Worm (Caenorhabditis elegans) whole organism, L4 larva: ENCODE data around the gene Y32G9A.12.

Experiments
- D1046.2 ChIP-seq: fragments of 200-800 bp; sonication (Bioruptor generic); IDR thresholded peaks from 2 replicates; pipeline ENCODE4 v1.3.6; 2022; ENCODE audit warnings: missing genetic modification characterization, missing compliant biosample characterization
- F37D6.2 ChIP-seq: sonication (generic microtip); optimal IDR thresholded peaks from 2 replicates; lab custom pipeline; 2016; ENCODE audit warnings: mild to moderate bottlenecking, missing genetic modification characterization, missing compliant biosample characterization
- F44E2.7 ChIP-seq: fragments of 200-800 bp; sonication (Bioruptor generic); IDR thresholded peaks from 2 replicates; pipeline ENCODE4 v2.1.2; 2022; ENCODE audit warnings: missing genetic modification characterization, missing compliant biosample characterization
- F49E8.2 ChIP-seq: sonication (generic microtip); optimal IDR thresholded peaks from 2 replicates; lab custom pipeline; 2016; ENCODE audit warnings: missing compliant biosample characterization, mild to moderate bottlenecking, missing genetic modification characterization, borderline replicate concordance
- T20F7.1 ChIP-seq: fragments of 200-800 bp; sonication (Bioruptor generic); optimal IDR thresholded peaks from 2 replicates; lab custom pipeline; 2018; ENCODE audit warnings: mild to moderate bottlenecking, missing genetic modification characterization, missing compliant biosample characterization
- Y105C5A.15 ChIP-seq: fragments of 200-800 bp; sonication (Bioruptor generic); IDR thresholded peaks from 2 replicates; pipeline ENCODE4 v1.3.6; 2022; ENCODE audit warnings: missing genetic modification characterization, missing compliant biosample characterization
- Y75B8A.6 ChIP-seq: fragments of 200-800 bp; sonication (Bioruptor generic); IDR thresholded peaks from 2 replicates; pipeline ENCODE4 v1.3.6; 2022; ENCODE audit warnings: missing genetic modification reagents, missing genetic modification characterization, missing compliant biosample characterization
- ama-1 ChIP-seq: fragments of 150-350 bp; optimal IDR thresholded peaks from 2 replicates; lab custom pipeline; 2014; ENCODE audit warnings: inconsistent platforms, mixed read lengths
- ceh-20 ChIP-seq: fragments of 200-800 bp; sonication (Bioruptor generic); IDR thresholded peaks from 2 replicates; pipeline ENCODE4 v1.3.6; 2022; ENCODE audit warnings: missing genetic modification reagents, missing genetic modification characterization, missing compliant biosample characterization
- ceh-44 ChIP-seq: fragments of 200-800 bp; sonication (Bioruptor generic); IDR thresholded peaks from 2 replicates; pipeline ENCODE4 v1.3.6; 2022; ENCODE audit warnings: missing genetic modification reagents, missing genetic modification characterization, missing compliant biosample characterization
- ceh-82 ChIP-seq: sonication (generic microtip); optimal IDR thresholded peaks from 2 replicates; lab custom pipeline; 2017; ENCODE audit warnings: missing biosample characterization, missing genetic modification characterization
- ces-1 ChIP-seq: fragments of 150-350 bp; sonication (generic microtip); optimal IDR thresholded peaks from 4 replicates; lab custom pipeline; 2014; ENCODE audit warnings: missing biosample characterization, missing genetic modification reagents, missing genetic modification characterization
- daf-19 ChIP-seq: fragments of 200-800 bp; sonication (Bioruptor generic); conservative IDR thresholded peaks from 2 replicates; pipeline ENCODE4 v1.3.6; 2022; ENCODE audit warnings: missing genetic modification characterization, missing compliant biosample characterization
- daf-8 ChIP-seq: fragments of 200-800 bp; sonication (Bioruptor generic); IDR thresholded peaks from 2 replicates; pipeline ENCODE4 v1.3.6; 2022; ENCODE audit warnings: missing genetic modification characterization, missing compliant biosample characterization
- dmd-9 ChIP-seq: fragments of 200-800 bp; sonication (Bioruptor generic); IDR thresholded peaks from 2 replicates; pipeline ENCODE4 v1.3.6; 2022; ENCODE audit warnings: missing genetic modification reagents, missing genetic modification characterization, missing compliant biosample characterization
- dpl-1 ChIP-seq: fragments of 150-350 bp; optimal IDR thresholded peaks from 2 replicates; lab custom pipeline; 2014; ENCODE audit warnings: missing biosample characterization, missing genetic modification reagents, missing genetic modification characterization
- dve-1 ChIP-seq: sonication (generic microtip); optimal IDR thresholded peaks from 2 replicates; lab custom pipeline; 2017; ENCODE audit warnings: antibody characterized with exemption, mild to moderate bottlenecking, missing genetic modification characterization, missing compliant biosample characterization; ENCODE audit not compliant: insufficient read depth
- fkh-10 ChIP-seq: fragments of 150-350 bp; optimal IDR thresholded peaks from 2 replicates; lab custom pipeline; 2014; ENCODE audit warnings: missing biosample characterization, missing genetic modification reagents, missing genetic modification characterization
- fos-1 ChIP-seq: fragments of 150-350 bp; optimal IDR thresholded peaks from 2 replicates; lab custom pipeline; 2014; ENCODE audit warnings: missing biosample characterization, missing genetic modification characterization
- gei-8 ChIP-seq: fragments of 200-800 bp; sonication (Bioruptor generic); optimal IDR thresholded peaks from 2 replicates; lab custom pipeline; 2018; ENCODE audit warnings: mild to moderate bottlenecking, missing genetic modification characterization, missing compliant biosample characterization
- hlh-11 ChIP-seq: fragments of 200-800 bp; sonication (Bioruptor generic); optimal IDR thresholded peaks from 2 replicates; lab custom pipeline; 2018; ENCODE audit warnings: mild to moderate bottlenecking, missing genetic modification characterization, missing compliant biosample characterization
- hmg-1.1 ChIP-seq: fragments of 200-800 bp; sonication (Bioruptor generic); IDR thresholded peaks from 2 replicates; pipeline ENCODE4 v1.3.6; 2022; ENCODE audit warnings: missing genetic modification reagents, missing genetic modification characterization, missing compliant biosample characterization
- lim-7 ChIP-seq: fragments of 200-800 bp; sonication (Bioruptor generic); IDR thresholded peaks from 2 replicates; pipeline ENCODE4 v1.3.6; 2022; ENCODE audit warnings: missing genetic modification characterization, missing compliant biosample characterization
- lin-1 ChIP-seq: fragments of 200-800 bp; sonication (Bioruptor generic); IDR thresholded peaks from 2 replicates; pipeline ENCODE4 v1.3.6; 2022; ENCODE audit warnings: missing genetic modification reagents, missing genetic modification characterization, missing compliant biosample characterization
- lin-29 ChIP-seq: fragments of 200-800 bp; sonication (Bioruptor generic); IDR thresholded peaks from 2 replicates; pipeline ENCODE4 v1.3.6; 2022; ENCODE audit warnings: missing genetic modification reagents, missing genetic modification characterization, missing compliant biosample characterization
- lin-38 ChIP-seq: fragments of 200-800 bp; sonication (Bioruptor generic); IDR thresholded peaks from 2 replicates; pipeline ENCODE4 v1.3.6; 2022; ENCODE audit warnings: missing genetic modification reagents, missing genetic modification characterization, missing compliant biosample characterization
- madf-9 ChIP-seq: fragments of 200-800 bp; sonication (Bioruptor generic); conservative IDR thresholded peaks from 2 replicates; pipeline ENCODE4 v1.3.6; 2022; ENCODE audit warnings: missing genetic modification reagents, missing genetic modification characterization, missing compliant biosample characterization
- mep-1 ChIP-seq: fragments of 150-350 bp; sonication (generic microtip); optimal IDR thresholded peaks from 3 replicates; lab custom pipeline; 2014; ENCODE audit warnings: missing biosample characterization, missing genetic modification characterization
- mxl-3 ChIP-seq: fragments of 200-800 bp; sonication (Bioruptor generic); optimal IDR thresholded peaks from 2 replicates; lab custom pipeline; 2018; ENCODE audit warnings: mild to moderate bottlenecking, missing genetic modification characterization, missing compliant biosample characterization
- nhr-10 ChIP-seq: fragments of 150-350 bp; optimal IDR thresholded peaks from 2 replicates; lab custom pipeline; 2014; ENCODE audit warnings: missing biosample characterization, missing genetic modification characterization
- nhr-102 ChIP-seq: sonication (generic microtip); optimal IDR thresholded peaks from 2 replicates; lab custom pipeline; 2016; ENCODE audit warnings: mild to moderate bottlenecking, missing genetic modification characterization, moderate library complexity, missing compliant biosample characterization
- nhr-11 ChIP-seq: fragments of 150-350 bp; optimal IDR thresholded peaks from 2 replicates; lab custom pipeline; 2014; ENCODE audit warnings: missing biosample characterization, missing genetic modification characterization
- nhr-111 ChIP-seq: fragments of 200-800 bp; sonication (Bioruptor generic); optimal IDR thresholded peaks from 2 replicates; lab custom pipeline; 2018; ENCODE audit warnings: mild to moderate bottlenecking, missing genetic modification characterization, missing compliant biosample characterization
- nhr-237 ChIP-seq: sonication (generic microtip); optimal IDR thresholded peaks from 2 replicates; lab custom pipeline; 2017; ENCODE audit warnings: missing biosample characterization, missing genetic modification characterization
- nhr-28 ChIP-seq: fragments of 150-350 bp; optimal IDR thresholded peaks from 2 replicates; lab custom pipeline; 2014; ENCODE audit warnings: missing biosample characterization, missing genetic modification characterization
- nhr-42 ChIP-seq: fragments of 200-800 bp; sonication (Bioruptor generic); IDR thresholded peaks from 2 replicates; pipeline ENCODE4 v1.3.6; 2022; ENCODE audit warnings: missing genetic modification characterization, missing compliant biosample characterization
- pha-4 ChIP-seq, 2 experiments: fragments of 150-350 bp in 1 of 2; fragments of 200-800 bp in 1 of 2; sonication (Bioruptor generic) in 1 of 2; IDR thresholded peaks in 1 of 2; optimal IDR thresholded peaks in 1 of 2; 2 replicates each; pipeline versions ENCODE4 v1.3.6 to Lab custom; 2014 to 2022; ENCODE audit warnings: missing genetic modification characterization in 2 of 2, missing genetic modification reagents in 2 of 2, missing biosample characterization in 1 of 2, missing compliant biosample characterization in 1 of 2
- php-3 ChIP-seq: fragments of 200-800 bp; sonication (Bioruptor generic); IDR thresholded peaks from 2 replicates; pipeline ENCODE4 v1.3.6; 2022; ENCODE audit warnings: missing genetic modification reagents, missing genetic modification characterization, missing compliant biosample characterization
- saeg-2 ChIP-seq: fragments of 200-800 bp; sonication (Bioruptor generic); IDR thresholded peaks from 2 replicates; pipeline ENCODE4 v1.3.6; 2022; ENCODE audit warnings: missing genetic modification reagents, missing genetic modification characterization, missing compliant biosample characterization
- sdz-12 ChIP-seq: fragments of 200-800 bp; sonication (Bioruptor generic); optimal IDR thresholded peaks from 2 replicates; lab custom pipeline; 2018; ENCODE audit warnings: mild to moderate bottlenecking, missing genetic modification characterization, missing compliant biosample characterization
- skn-1 ChIP-seq: fragments of 150-350 bp; optimal IDR thresholded peaks from 2 replicates; lab custom pipeline; 2014; ENCODE audit warnings: missing biosample characterization, missing genetic modification characterization
- snpc-4 ChIP-seq: fragments of 150-350 bp; optimal IDR thresholded peaks from 2 replicates; lab custom pipeline; 2014; ENCODE audit warnings: missing biosample characterization, missing genetic modification characterization
- spr-3 ChIP-seq: fragments of 200-800 bp; sonication (Bioruptor generic); optimal IDR thresholded peaks from 2 replicates; lab custom pipeline; 2018; ENCODE audit warnings: mild to moderate bottlenecking, missing genetic modification characterization, missing compliant biosample characterization
- tag-97 ChIP-seq: fragments of 200-800 bp; sonication (Bioruptor generic); IDR thresholded peaks from 2 replicates; pipeline ENCODE4 v1.3.6; 2022; ENCODE audit warnings: missing genetic modification characterization, missing compliant biosample characterization
- vab-7 ChIP-seq: fragments of 200-800 bp; sonication (Bioruptor generic); IDR thresholded peaks from 2 replicates; pipeline ENCODE4 v1.3.6; 2022; ENCODE audit warnings: missing genetic modification reagents, missing genetic modification characterization, missing compliant biosample characterization
- zfp-2 ChIP-seq: sonication (generic microtip); optimal IDR thresholded peaks from 2 replicates; lab custom pipeline; 2016; ENCODE audit warnings: mild to moderate bottlenecking, missing genetic modification characterization, missing compliant biosample characterization
- zfp-3 ChIP-seq: fragments of 200-800 bp; sonication (Bioruptor generic); conservative IDR thresholded peaks from 2 replicates; pipeline ENCODE4 v1.3.6; 2022; ENCODE audit warnings: missing genetic modification reagents, missing genetic modification characterization, missing compliant biosample characterization
- zip-11 ChIP-seq: fragments of 200-800 bp; sonication (Bioruptor generic); IDR thresholded peaks from 2 replicates; pipeline ENCODE4 v1.3.6; 2022; ENCODE audit warnings: missing genetic modification characterization, missing compliant biosample characterization
- zip-2 ChIP-seq: fragments of 150-350 bp; optimal IDR thresholded peaks from 2 replicates; lab custom pipeline; 2014; ENCODE audit warnings: missing biosample characterization, missing genetic modification characterization
- ztf-11 ChIP-seq: fragments of 150-350 bp; optimal IDR thresholded peaks from 2 replicates; lab custom pipeline; 2014; ENCODE audit warnings: missing biosample characterization, missing genetic modification characterization
- ztf-7 ChIP-seq: fragments of 150-350 bp; optimal IDR thresholded peaks from 2 replicates; lab custom pipeline; 2014; ENCODE audit warnings: missing biosample characterization, missing genetic modification characterization

Y32G9A.12 gene

DNA sequence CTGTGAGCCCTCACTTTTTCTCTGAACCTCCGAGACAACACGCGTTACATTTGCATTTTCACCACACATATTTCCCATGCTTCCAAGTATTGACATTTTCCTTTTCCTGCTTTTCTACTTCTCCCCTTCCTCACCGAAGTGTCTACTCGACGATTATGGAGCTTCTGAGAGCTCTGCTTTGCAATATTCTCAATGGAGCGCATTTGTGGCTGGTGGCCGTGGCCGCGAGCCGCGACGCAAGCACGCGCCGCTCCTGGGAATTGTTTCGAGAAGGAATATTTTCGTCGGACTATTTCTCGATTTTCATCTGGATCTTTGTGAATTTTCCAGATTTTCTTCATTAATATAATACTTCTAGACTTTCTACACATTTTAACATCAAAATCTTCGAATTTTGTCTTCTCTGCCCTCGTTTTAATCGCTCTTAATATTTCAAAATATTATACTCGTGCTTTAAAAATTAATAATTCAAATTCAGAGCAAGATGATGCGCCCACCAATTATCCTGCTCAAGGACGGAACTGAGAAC, 48.2 kb downstream of the Y32G9A.12 start, which contains the start of the genes T10B5.4 and cct-7 (continued):
- TF ChIP-seq php-3 (GFP tag; lab: Robert Waterston, UW) (0 out of 2 replicates have a peak, but pooled peaks have one; percentile 45), F49E8.2 (tag; lab: Kevin White, UChicago) (peak; percentile 61), fos-1 (no peak), T20F7.1 (peak; percentile 80), hmg-1.1 (GFP tag; lab: Robert Waterston, UW) (peak; percentile 89), nhr-28 (tag; lab: Kevin White, UChicago) (peak; percentile 66), mep-1 (peak; percentile 93), Y105C5A.15 (GFP tag; lab: Robert Waterston, UW) (no peak), lin-38 (GFP tag; lab: Robert Waterston, UW) (peak; percentile 97), dmd-9 (GFP tag; lab: Robert Waterston, UW) (no peak), nhr-10 (tag; lab: Kevin White, UChicago) (no peak), lin-1 (GFP tag; lab: Robert Waterston, UW) (0 out of 2 replicates have a peak, but pooled peaks have one; percentile 22), lin-29 (GFP tag; lab: Robert Waterston, UW) (no peak), dve-1 (peak; percentile 90), sdz-12 (GFP tag; lab: Kevin White, UChicago) (no peak), spr-3 (no peak), zfp-2 (tag; lab: Kevin White, UChicago) (peak; percentile 28), ama-1 (no peak), nhr-11 (tag; lab: Kevin White, UChicago) (peak; percentile 92), dpl-1 (peak; percentile 82), vab-7 (GFP tag; lab: Robert Waterston, UW) (peak; percentile 89), skn-1 (tag; lab: Kevin White, UChicago) (no peak), hlh-11 (tag; lab: Kevin White, UChicago) (peak; percentile 80), ceh-44 (GFP tag; lab: Robert Waterston, UW) (peak; percentile 60; the same call in 1 of the 2 replicates), snpc-4 (tag; lab: Kevin White, UChicago) (peak; percentile 9), nhr-111 (GFP tag; lab: Kevin White, UChicago) (no peak), tag-97 (GFP tag; lab: Robert Waterston, UW) (no peak), ceh-20 (GFP tag; lab: Robert Waterston, UW) (peak; percentile 70; the same call in 1 of the 2 replicates), gei-8 (no peak), nhr-102 (tag; lab: Kevin White, UChicago) (peak; percentile 22), daf-19 (GFP tag; lab: Robert Waterston, UW) (no peak), pha-4 (GFP tag; IDR thresholded peaks at IDR 0.05; lab: Robert Waterston, UW) (0 out of 2 replicates have a peak, but pooled peaks have one; percentile 22), pha-4 (tag; optimal IDR thresholded peaks at IDR 0.05; lab: Kevin White, UChicago) (no peak), zip-11 (GFP tag; lab: Robert Waterston, UW) (no peak), Y75B8A.6 (no peak), lim-7 (GFP tag; lab: Robert Waterston, UW) (peak; percentile 34; the same call in 1 of the 2 replicates), ztf-11 (no peak), ceh-82 (tag; lab: Kevin White, UChicago) (no peak), F44E2.7 (GFP tag; lab: Robert Waterston, UW) (no peak), mxl-3 (GFP tag; lab: Kevin White, UChicago) (peak; percentile 84), F37D6.2 (tag; lab: Kevin White, UChicago) (peak; percentile 89), ztf-7 (tag; lab: Kevin White, UChicago) (no peak), nhr-237 (tag; lab: Kevin White, UChicago) (peak; percentile 36), zip-2 (tag; lab: Kevin White, UChicago) (no peak), nhr-42 (GFP tag; lab: Robert Waterston, UW) (no peak), ces-1 (no peak), daf-8 (GFP tag; lab: Robert Waterston, UW) (no peak), zfp-3 (0 out of 2 replicates have a peak, but pooled peaks have one; percentile 40), madf-9 (GFP tag; lab: Robert Waterston, UW) (no peak), D1046.2 (0 out of 2 replicates have a peak, but pooled peaks have one; percentile 55), saeg-2 (GFP tag; lab: Robert Waterston, UW) (peak; percentile 59; the same call in 1 of the 2 replicates), fkh-10 (GFP tag; lab: Kevin White, UChicago) (peak; percentile 98)
